Fruit fly (Drosophila melanogaster) whole organism, embryonic: ENCODE measurements around the gene Jon99Ci.

Experiments
- Ada2b ChIP-seq: fragments of 200-800 bp; sonication (Bioruptor generic); IDR thresholded peaks from 2 replicates; pipeline ENCODE4 v1.3.6; 2022; ENCODE audit warnings: missing biosample characterization, missing genetic modification characterization
- CG10321 ChIP-seq: fragments of 200-800 bp; sonication (Bioruptor generic); IDR thresholded peaks from 2 replicates; pipeline ENCODE4 v1.3.6; 2022; ENCODE audit warnings: missing biosample characterization, missing genetic modification characterization
- CG11504 ChIP-seq: fragments of 200-800 bp; sonication (Bioruptor generic); optimal IDR thresholded peaks from 3 replicates; lab custom pipeline; 2019; ENCODE audit warnings: missing biosample characterization, mild to moderate bottlenecking, missing genetic modification characterization, moderate library complexity
- CG12391 ChIP-seq: fragments of 200-800 bp; sonication (Bioruptor generic); optimal IDR thresholded peaks from 3 replicates; lab custom pipeline; 2018; ENCODE audit warnings: missing biosample characterization, mild to moderate bottlenecking, missing genetic modification characterization, moderate library complexity
- CG13424 ChIP-seq: fragments of 200-800 bp; sonication (Bioruptor generic); optimal IDR thresholded peaks from 2 replicates; lab custom pipeline; 2019; ENCODE audit warnings: missing biosample characterization, mild to moderate bottlenecking, missing genetic modification characterization, moderate library complexity
- CG13775 ChIP-seq: fragments of 200-800 bp; sonication (Bioruptor generic); optimal IDR thresholded peaks from 3 replicates; lab custom pipeline; 2017; ENCODE audit warnings: missing biosample characterization, mild to moderate bottlenecking, missing genetic modification characterization
- CG14014 ChIP-seq: fragments of 200-800 bp; sonication (Bioruptor generic); IDR thresholded peaks from 2 replicates; pipeline ENCODE4 v1.3.6; 2022; ENCODE audit warnings: missing biosample characterization, missing genetic modification characterization
- CG14441 ChIP-seq: fragments of 200-800 bp; sonication (Bioruptor generic); IDR thresholded peaks from 2 replicates; pipeline ENCODE4 v1.3.6; 2022; ENCODE audit warnings: missing biosample characterization, missing genetic modification characterization
- CG15514 ChIP-seq: fragments of 200-800 bp; sonication (Bioruptor generic); optimal IDR thresholded peaks from 3 replicates; lab custom pipeline; 2017; ENCODE audit warnings: missing biosample characterization, missing genetic modification characterization, mild to moderate bottlenecking, moderate library complexity, missing genetic modification reagents
- CG16815 ChIP-seq: fragments of 200-800 bp; sonication (Bioruptor generic); optimal IDR thresholded peaks from 3 replicates; lab custom pipeline; 2017; ENCODE audit warnings: missing biosample characterization, mild to moderate bottlenecking, missing genetic modification characterization
- CG17361 ChIP-seq: fragments of 200-800 bp; sonication (Bioruptor generic); IDR thresholded peaks from 3 replicates; pipeline ENCODE4 v1.3.6; 2022; ENCODE audit warnings: missing biosample characterization, missing genetic modification characterization
- CG18599 ChIP-seq: fragments of 200-800 bp; sonication (Bioruptor generic); optimal IDR thresholded peaks from 3 replicates; lab custom pipeline; 2017; ENCODE audit warnings: missing biosample characterization, missing genetic modification characterization, mild to moderate bottlenecking, moderate library complexity, missing genetic modification reagents
- CG30020 ChIP-seq: fragments of 200-800 bp; optimal IDR thresholded peaks from 2 replicates; lab custom pipeline; 2019; ENCODE audit warnings: missing biosample characterization, mild to moderate bottlenecking, missing genetic modification characterization, moderate library complexity
- CG30403 ChIP-seq: fragments of 200-800 bp; sonication (Bioruptor generic); optimal IDR thresholded peaks from 3 replicates; lab custom pipeline; 2016; ENCODE audit warnings: missing biosample characterization, missing genetic modification characterization
- CG32532 ChIP-seq: fragments of 200-800 bp; sonication (Bioruptor generic); IDR thresholded peaks from 2 replicates; pipeline ENCODE4 v1.3.6; 2022; ENCODE audit warnings: missing biosample characterization, missing genetic modification characterization
- CG3281 ChIP-seq: fragments of 200-800 bp; sonication (Bioruptor generic); optimal IDR thresholded peaks from 3 replicates; lab custom pipeline; 2017; ENCODE audit warnings: missing biosample characterization, mild to moderate bottlenecking, missing genetic modification characterization
- CG4328 ChIP-seq: fragments of 200-800 bp; sonication (Bioruptor generic); optimal IDR thresholded peaks from 3 replicates; lab custom pipeline; 2017; ENCODE audit warnings: missing biosample characterization, missing genetic modification reagents, missing genetic modification characterization
- CG7556 ChIP-seq: fragments of 200-800 bp; sonication (Bioruptor generic); optimal IDR thresholded peaks from 2 replicates; lab custom pipeline; 2017; ENCODE audit warnings: missing biosample characterization, mild to moderate bottlenecking, missing genetic modification characterization
- Dbx ChIP-seq: fragments of 200-800 bp; sonication (Bioruptor generic); IDR thresholded peaks from 3 replicates; pipeline ENCODE4 v1.3.6; 2022; ENCODE audit warnings: missing biosample characterization, missing genetic modification characterization
- Dip3 ChIP-seq: fragments of 200-800 bp; sonication (Bioruptor generic); optimal IDR thresholded peaks from 3 replicates; lab custom pipeline; 2016; ENCODE audit warnings: missing biosample characterization, missing genetic modification characterization
- Gug ChIP-seq: fragments of 200-800 bp; sonication (Bioruptor generic); IDR thresholded peaks from 4 replicates; pipeline ENCODE4 v1.3.6; 2022; ENCODE audit warnings: missing biosample characterization, missing genetic modification characterization
- HLH54F ChIP-seq: fragments of 200-800 bp; sonication (Bioruptor generic); optimal IDR thresholded peaks from 3 replicates; lab custom pipeline; 2016; ENCODE audit warnings: missing biosample characterization, missing genetic modification characterization
- Hr3 ChIP-seq: fragments of 200-800 bp; sonication (Bioruptor generic); optimal IDR thresholded peaks from 3 replicates; lab custom pipeline; 2016; ENCODE audit warnings: missing biosample characterization, missing genetic modification characterization
- Ptx1 ChIP-seq: fragments of 200-800 bp; sonication (Bioruptor generic); IDR thresholded peaks from 2 replicates; pipeline ENCODE4 v1.3.6; 2022; ENCODE audit warnings: missing biosample characterization, missing genetic modification characterization
- Rfx ChIP-seq: fragments of 200-800 bp; sonication (Bioruptor generic); IDR thresholded peaks from 2 replicates; pipeline ENCODE4 v1.3.6; 2022; ENCODE audit warnings: missing biosample characterization, missing genetic modification characterization
- Tbp ChIP-seq: fragments of >200 bp; optimal IDR thresholded peaks from 2 replicates; lab custom pipeline; 2018; ENCODE audit warnings: missing biosample characterization, missing genetic modification characterization
- Usf ChIP-seq: fragments of 200-800 bp; sonication (Bioruptor generic); optimal IDR thresholded peaks from 2 replicates; lab custom pipeline; 2017; ENCODE audit warnings: missing genotype, missing biosample characterization, missing genetic modification characterization
- ab ChIP-seq: fragments of 200-800 bp; sonication (Bioruptor generic); optimal IDR thresholded peaks from 2 replicates; lab custom pipeline; 2016; ENCODE audit warnings: missing biosample characterization, missing genetic modification characterization
- ara ChIP-seq: fragments of 200-800 bp; sonication (Bioruptor generic); IDR thresholded peaks from 2 replicates; pipeline ENCODE4 v1.3.6; 2022; ENCODE audit warnings: missing biosample characterization, missing genetic modification characterization
- ase ChIP-seq: fragments of 200-800 bp; sonication (Bioruptor generic); IDR thresholded peaks from 3 replicates; pipeline ENCODE4 v1.3.6; 2022; ENCODE audit warnings: missing biosample characterization, missing genetic modification characterization
- az2 ChIP-seq: fragments of 200-800 bp; sonication (Bioruptor generic); optimal IDR thresholded peaks from 3 replicates; lab custom pipeline; 2016; ENCODE audit warnings: missing biosample characterization, missing genetic modification characterization
- ci ChIP-seq: fragments of 200-800 bp; sonication (Bioruptor generic); IDR thresholded peaks from 3 replicates; pipeline ENCODE4 v1.3.6; 2022; ENCODE audit warnings: missing biosample characterization, missing genetic modification characterization
- emc ChIP-seq: fragments of 200-800 bp; sonication (Bioruptor generic); optimal IDR thresholded peaks from 2 replicates; lab custom pipeline; 2016; ENCODE audit warnings: missing biosample characterization, missing genetic modification characterization
- hb ChIP-seq: fragments of 200-800 bp; sonication (Bioruptor generic); IDR thresholded peaks from 3 replicates; pipeline ENCODE4 v1.3.6; 2022; ENCODE audit warnings: missing biosample characterization, missing genetic modification characterization; ENCODE audit not compliant: partially characterized antibody
- hkb ChIP-seq, 2 experiments: fragments of 200-800 bp in 1 of 2; fragments of >200 bp in 1 of 2; sonication (Bioruptor generic) in 1 of 2; IDR thresholded peaks in 1 of 2; optimal IDR thresholded peaks in 1 of 2; 2 replicates each; pipeline versions ENCODE4 v1.3.6 to Lab custom; 2017 to 2022; ENCODE audit warnings: missing biosample characterization in 1 of 2, missing genetic modification characterization in 1 of 2
- jigr1 ChIP-seq: fragments of 200-800 bp; sonication (Bioruptor generic); IDR thresholded peaks from 3 replicates; pipeline ENCODE4 v1.3.6; 2022; ENCODE audit warnings: missing biosample characterization, missing genetic modification characterization
- lab ChIP-seq: fragments of 200-800 bp; sonication (Bioruptor generic); optimal IDR thresholded peaks from 3 replicates; lab custom pipeline; 2017; ENCODE audit warnings: missing biosample characterization, missing genetic modification characterization, mild to moderate bottlenecking, moderate library complexity, missing genetic modification reagents
- lola ChIP-seq, 3 experiments: fragments of >200 bp in 2 of 3; fragments of 200-800 bp in 1 of 3; sonication (Bioruptor generic) in 1 of 3; optimal IDR thresholded peaks; 2 replicates each; lab custom pipeline; 2017 to 2019; ENCODE audit warnings: missing biosample characterization in 3 of 3, missing genetic modification characterization in 3 of 3, mild to moderate bottlenecking in 1 of 3, moderate library complexity in 1 of 3
- mam ChIP-seq: fragments of 200-800 bp; sonication (Bioruptor generic); optimal IDR thresholded peaks from 3 replicates; lab custom pipeline; 2016; ENCODE audit warnings: missing biosample characterization, missing genetic modification characterization
- nerfin-1 ChIP-seq: fragments of 200-800 bp; sonication (Bioruptor generic); optimal IDR thresholded peaks from 3 replicates; lab custom pipeline; 2019; ENCODE audit warnings: missing biosample characterization, mild to moderate bottlenecking, missing genetic modification characterization, moderate library complexity
- onecut ChIP-seq: fragments of 200-800 bp; sonication (Bioruptor generic); IDR thresholded peaks from 2 replicates; pipeline ENCODE4 v1.3.6; 2022; ENCODE audit warnings: missing biosample characterization, missing genetic modification characterization
- prd ChIP-seq, 3 experiments: fragments of >200 bp in 2 of 3; fragments of 200-800 bp in 1 of 3; sonication (Bioruptor generic) in 1 of 3; optimal IDR thresholded peaks in 2 of 3; IDR thresholded peaks in 1 of 3; 2 replicates in 2 of 3; 3 replicates in 1 of 3; pipeline versions ENCODE4 v1.3.6 to Lab custom; 2017 to 2022; ENCODE audit warnings: missing biosample characterization in 1 of 3, missing genetic modification characterization in 1 of 3
- pros ChIP-seq: fragments of 200-800 bp; sonication (Bioruptor generic); optimal IDR thresholded peaks from 3 replicates; lab custom pipeline; 2019; ENCODE audit warnings: missing biosample characterization, mild to moderate bottlenecking, missing genetic modification characterization, moderate library complexity
- sens ChIP-seq: fragments of 200-800 bp; sonication (Bioruptor generic); peaks from one replicate; lab custom pipeline; 2016; ENCODE audit warnings: missing biosample characterization, missing genetic modification characterization
- sisA ChIP-seq: fragments of 200-800 bp; sonication (Bioruptor generic); IDR thresholded peaks from 2 replicates; pipeline ENCODE4 v1.3.6; 2022; ENCODE audit warnings: missing biosample characterization, missing genetic modification characterization
- slbo ChIP-seq: fragments of 200-800 bp; sonication (Bioruptor generic); IDR thresholded peaks from 2 replicates; pipeline ENCODE4 v1.3.6; 2022; ENCODE audit warnings: missing biosample characterization, missing genetic modification characterization
- tna ChIP-seq: fragments of 200-800 bp; sonication (Bioruptor generic); IDR thresholded peaks from 2 replicates; pipeline ENCODE4 v1.3.6; 2022; ENCODE audit warnings: missing biosample characterization, missing genetic modification characterization; ENCODE audit not compliant: partially characterized antibody
- tx ChIP-seq: fragments of 200-800 bp; sonication (Bioruptor generic); optimal IDR thresholded peaks from 2 replicates; lab custom pipeline; 2016; ENCODE audit warnings: missing biosample characterization, missing genetic modification characterization
- zf30C ChIP-seq: fragments of 200-800 bp; sonication (Bioruptor generic); optimal IDR thresholded peaks from 3 replicates; lab custom pipeline; 2018; ENCODE audit warnings: missing biosample characterization, mild to moderate bottlenecking, missing genetic modification characterization
- zfh1 ChIP-seq: fragments of 200-800 bp; sonication (Bioruptor generic); IDR thresholded peaks from 3 replicates; pipeline ENCODE4 v1.3.6; 2022; ENCODE audit warnings: missing biosample characterization, missing genetic modification characterization

Jon99Ci gene

dm6 chr3R:29959329-29959728 lies 33.3 kb upstream of the Jon99Ci start (continued):
- no peak for TF ChIP-seq hkb (optimal IDR thresholded peaks at IDR 0.05; lab: Kevin White, UChicago)
- peak; percentile 55 for TF ChIP-seq hkb (GFP tag; IDR thresholded peaks at IDR 0.05; lab: Robert Waterston, UW)
- no peak for TF ChIP-seq tna
- no peak for TF ChIP-seq ara
- TF ChIP-seq CG13424 (tag; lab: Kevin White, UChicago): no peak
- TF ChIP-seq CG11504 (tag; lab: Kevin White, UChicago): peak; percentile 11
- TF ChIP-seq CG30403 (GFP tag; lab: Kevin White, UChicago): no peak
- TF ChIP-seq prd (optimal IDR thresholded peaks at IDR 0.05; lab: Kevin White, UChicago): no peak
- 0 out of 3 replicates have a peak, but pooled peaks have one; percentile 11 for TF ChIP-seq prd (GFP tag; IDR thresholded peaks at IDR 0.05; lab: Robert Waterston, UW)
- no peak for TF ChIP-seq mam (GFP tag; lab: Kevin White, UChicago)
- TF ChIP-seq CG14441: 0 out of 2 replicates have a peak, but pooled peaks have one; percentile 26
- no peak for TF ChIP-seq jigr1 (GFP tag; lab: Robert Waterston, UW)
- TF ChIP-seq slbo (GFP tag; lab: Robert Waterston, UW): peak; percentile 48
- TF ChIP-seq ci (GFP tag; lab: Robert Waterston, UW): 0 out of 3 replicates have a peak, but pooled peaks have one; percentile 28
- TF ChIP-seq CG13775 (GFP tag; lab: Kevin White, UChicago): no peak
- TF ChIP-seq ab: no peak
- TF ChIP-seq Ptx1 (GFP tag; lab: Robert Waterston, UW): no peak
- TF ChIP-seq CG7556 (GFP tag; lab: Kevin White, UChicago): peak; percentile 4
- no peak for TF ChIP-seq CG16815 (GFP tag; lab: Kevin White, UChicago)
- no peak for TF ChIP-seq CG4328
- peak; percentile 3 for TF ChIP-seq CG3281 (GFP tag; lab: Kevin White, UChicago)
- TF ChIP-seq CG30020 (tag; lab: Kevin White, UChicago): no peak
- TF ChIP-seq Dbx: 0 out of 3 replicates have a peak, but pooled peaks have one; percentile 15
- TF ChIP-seq zfh1 (GFP tag; lab: Robert Waterston, UW): no peak
- no peak for TF ChIP-seq tx
- TF ChIP-seq CG10321 (GFP tag; lab: Robert Waterston, UW): no peak
- no peak for TF ChIP-seq emc
- TF ChIP-seq ase (GFP tag; lab: Robert Waterston, UW): no peak
- TF ChIP-seq zf30C: no peak
- TF ChIP-seq Rfx: peak; percentile 44; the same call in 1 of the 2 replicates
- no peak for TF ChIP-seq Usf (GFP tag; lab: Kevin White, UChicago)
- peak; percentile 30 for TF ChIP-seq lab
- TF ChIP-seq nerfin-1: no peak
- peak; percentile 56 for TF ChIP-seq CG18599
- no peak for TF ChIP-seq Hr3 (GFP tag; lab: Kevin White, UChicago)
- no peak for TF ChIP-seq CG17361 (GFP tag; lab: Robert Waterston, UW)
- 0 out of 2 replicates have a peak, but pooled peaks have one; percentile 16 for TF ChIP-seq CG32532 (GFP tag; lab: Robert Waterston, UW)
- TF ChIP-seq hb (GFP tag; lab: Robert Waterston, UW): no peak
- no peak for TF ChIP-seq az2 (GFP tag; lab: Kevin White, UChicago)
- no peak for TF ChIP-seq Gug
- TF ChIP-seq Dip3 (GFP tag; lab: Kevin White, UChicago): no peak
- TF ChIP-seq pros (GFP tag; lab: Kevin White, UChicago): no peak
- TF ChIP-seq CG12391 (tag; lab: Kevin White, UChicago): no peak
- TF ChIP-seq sisA: no peak
- no peak for TF ChIP-seq CG15514 (GFP tag; lab: Kevin White, UChicago)
- TF ChIP-seq onecut (GFP tag; lab: Robert Waterston, UW): no peak; the same call in 1 of the 2 replicates
- TF ChIP-seq HLH54F: no peak
- TF ChIP-seq Tbp (GFP tag; lab: Kevin White, UChicago): no peak
- no peak for TF ChIP-seq sens (GFP tag; lab: Kevin White, UChicago)
- no peak for TF ChIP-seq lola (GFP tag; optimal IDR thresholded peaks at IDR 0.05; lab: Kevin White, UChicago)
- 0 out of 2 replicates have a peak, but pooled peaks have one; percentile 31 for TF ChIP-seq CG14014
- TF ChIP-seq Ada2b (GFP tag; lab: Robert Waterston, UW): 0 out of 2 replicates have a peak, but pooled peaks have one; percentile 27
